Worm (Caenorhabditis elegans) whole organism, L1 larva: ENCODE measurements around the gene F10C1.23.

Source experiments
- C16A3.4 ChIP-seq: fragments of 150-350 bp; optimal IDR thresholded peaks from 2 replicates; lab custom pipeline; 2014; ENCODE audit warnings: missing biosample characterization, missing genetic modification characterization
- Y116A8C.19 ChIP-seq: sonication (generic microtip); optimal IDR thresholded peaks from 2 replicates; lab custom pipeline; 2016; ENCODE audit warnings: missing compliant biosample characterization, missing genetic modification characterization, borderline replicate concordance
- ceh-63 ChIP-seq: fragments of 200-800 bp; sonication (Bioruptor generic); optimal IDR thresholded peaks from 2 replicates; lab custom pipeline; 2018; ENCODE audit warnings: mild to moderate bottlenecking, missing genetic modification characterization, missing compliant biosample characterization
- ceh-8 ChIP-seq: fragments of 200-800 bp; sonication (Bioruptor generic); optimal IDR thresholded peaks from 2 replicates; lab custom pipeline; 2018; ENCODE audit warnings: mild to moderate bottlenecking, missing genetic modification characterization, moderate library complexity, missing compliant biosample characterization
- dsc-1 ChIP-seq: sonication (generic microtip); optimal IDR thresholded peaks from 2 replicates; lab custom pipeline; 2016; ENCODE audit warnings: mild to moderate bottlenecking, missing genetic modification characterization, missing compliant biosample characterization
- efl-1 ChIP-seq, 4 experiments: fragments of 150-350 bp; optimal IDR thresholded peaks in 3 of 4; peaks in 1 of 4; 1 replicate in 1 of 4; 2 replicates in 3 of 4; lab custom pipeline; 2014; ENCODE audit warnings: missing biosample characterization in 2 of 4, missing genetic modification characterization in 2 of 4, missing genetic modification reagents in 2 of 4
- efl-3 ChIP-seq: fragments of 200-800 bp; sonication (Bioruptor generic); optimal IDR thresholded peaks from 2 replicates; lab custom pipeline; 2018; ENCODE audit warnings: mild to moderate bottlenecking, missing genetic modification characterization, missing compliant biosample characterization
- elt-2 ChIP-seq: sonication (generic microtip); optimal IDR thresholded peaks from 2 replicates; lab custom pipeline; 2016; ENCODE audit warnings: missing genetic modification characterization, mild to moderate bottlenecking, inconsistent platforms, missing compliant biosample characterization, missing genetic modification reagents
- ets-5 ChIP-seq: fragments of 200-800 bp; sonication (Bioruptor generic); IDR thresholded peaks from 2 replicates; pipeline ENCODE4 v1.3.6; 2022; ENCODE audit warnings: missing genetic modification characterization, missing compliant biosample characterization
- fkh-10 ChIP-seq: sonication (generic microtip); optimal IDR thresholded peaks from 2 replicates; lab custom pipeline; 2017; ENCODE audit warnings: missing biosample characterization, missing genetic modification reagents, missing genetic modification characterization
- fkh-4 ChIP-seq: sonication (generic microtip); optimal IDR thresholded peaks from 2 replicates; lab custom pipeline; 2016; ENCODE audit warnings: missing compliant biosample characterization, missing genetic modification characterization, borderline replicate concordance
- fkh-8 ChIP-seq: sonication (generic microtip); optimal IDR thresholded peaks from 2 replicates; lab custom pipeline; 2016; ENCODE audit warnings: mild to moderate bottlenecking, missing genetic modification characterization, missing compliant biosample characterization
- fos-1 ChIP-seq: fragments of 150-350 bp; optimal IDR thresholded peaks from 2 replicates; lab custom pipeline; 2014; ENCODE audit warnings: missing biosample characterization, missing genetic modification characterization
- grh-1 ChIP-seq: fragments of 200-800 bp; sonication (Bioruptor generic); IDR thresholded peaks from 2 replicates; pipeline ENCODE4 v1.3.6; 2022; ENCODE audit warnings: missing genetic modification reagents, missing genetic modification characterization, missing compliant biosample characterization
- hlh-4 ChIP-seq: sonication (generic microtip); optimal IDR thresholded peaks from 2 replicates; lab custom pipeline; 2016; ENCODE audit warnings: mild to moderate bottlenecking, missing genetic modification characterization, missing compliant biosample characterization
- irx-1 ChIP-seq: sonication (generic microtip); optimal IDR thresholded peaks from 2 replicates; lab custom pipeline; 2016; ENCODE audit warnings: missing genetic modification characterization, missing compliant biosample characterization
- isw-1 ChIP-seq: fragments of 200-800 bp; sonication (Bioruptor generic); IDR thresholded peaks from 2 replicates; pipeline ENCODE4 v1.3.6; 2022; ENCODE audit warnings: missing genetic modification characterization, missing compliant biosample characterization
- jun-1 ChIP-seq: fragments of 150-350 bp; optimal IDR thresholded peaks from 2 replicates; lab custom pipeline; 2014; ENCODE audit warnings: missing biosample characterization, missing genetic modification reagents, missing genetic modification characterization
- lin-13 ChIP-seq: fragments of 150-350 bp; optimal IDR thresholded peaks from 2 replicates; lab custom pipeline; 2014; ENCODE audit warnings: missing biosample characterization, missing genetic modification reagents, missing genetic modification characterization
- lin-14 ChIP-seq: fragments of 200-800 bp; sonication (Bioruptor generic); optimal IDR thresholded peaks from 2 replicates; lab custom pipeline; 2018; ENCODE audit warnings: mild to moderate bottlenecking, missing genetic modification characterization, moderate library complexity, missing compliant biosample characterization
- lin-35 ChIP-seq, 2 experiments: fragments of 150-350 bp; optimal IDR thresholded peaks; 2 replicates each; lab custom pipeline; 2014; ENCODE audit warnings: missing biosample characterization in 2 of 2, missing genetic modification characterization in 2 of 2, missing genetic modification reagents in 2 of 2
- lir-3 ChIP-seq: sonication (generic microtip); optimal IDR thresholded peaks from 2 replicates; lab custom pipeline; 2016; ENCODE audit warnings: mild to moderate bottlenecking, missing genetic modification characterization, moderate library complexity, missing compliant biosample characterization; ENCODE audit not compliant: poor library complexity
- mab-9 ChIP-seq: fragments of 200-800 bp; sonication (Bioruptor generic); IDR thresholded peaks from 2 replicates; pipeline ENCODE4 v1.3.6; 2022; ENCODE audit warnings: missing genetic modification reagents, missing genetic modification characterization, missing compliant biosample characterization
- mef-2 ChIP-seq: fragments of 150-350 bp; optimal IDR thresholded peaks from 2 replicates; lab custom pipeline; 2014; ENCODE audit warnings: missing biosample characterization, missing genetic modification characterization
- mep-1 ChIP-seq: fragments of 150-350 bp; optimal IDR thresholded peaks from 2 replicates; lab custom pipeline; 2014; ENCODE audit warnings: missing biosample characterization, missing genetic modification characterization
- nhr-12 ChIP-seq: sonication (generic microtip); optimal IDR thresholded peaks from 2 replicates; lab custom pipeline; 2017; ENCODE audit warnings: missing biosample characterization, missing genetic modification characterization
- nhr-19 ChIP-seq: fragments of 200-800 bp; sonication (Bioruptor generic); conservative IDR thresholded peaks from 2 replicates; pipeline ENCODE4 v1.3.6; 2022; ENCODE audit warnings: missing genetic modification characterization, missing compliant biosample characterization
- nhr-20 ChIP-seq: sonication (generic microtip); optimal IDR thresholded peaks from 2 replicates; lab custom pipeline; 2016; ENCODE audit warnings: mild to moderate bottlenecking, missing genetic modification characterization, missing compliant biosample characterization
- nhr-28 ChIP-seq: fragments of 150-350 bp; optimal IDR thresholded peaks from 2 replicates; lab custom pipeline; 2014; ENCODE audit warnings: missing biosample characterization, missing genetic modification characterization
- nhr-47 ChIP-seq: sonication (generic microtip); optimal IDR thresholded peaks from 2 replicates; lab custom pipeline; 2016; ENCODE audit warnings: mild to moderate bottlenecking, missing genetic modification characterization, moderate library complexity, missing compliant biosample characterization
- nhr-71 ChIP-seq: sonication (generic microtip); optimal IDR thresholded peaks from 2 replicates; lab custom pipeline; 2016; ENCODE audit warnings: mild to moderate bottlenecking, missing genetic modification characterization, moderate library complexity, missing compliant biosample characterization
- nhr-77 ChIP-seq: fragments of 150-350 bp; optimal IDR thresholded peaks from 2 replicates; lab custom pipeline; 2014; ENCODE audit warnings: missing biosample characterization, missing genetic modification characterization
- nhr-84 ChIP-seq: sonication (generic microtip); optimal IDR thresholded peaks from 2 replicates; lab custom pipeline; 2017; ENCODE audit warnings: missing biosample characterization, missing genetic modification characterization
- nhr-85 ChIP-seq: sonication (generic microtip); peaks from one replicate; lab custom pipeline; 2016; ENCODE audit warnings: missing genetic modification characterization, inconsistent platforms, missing compliant biosample characterization
- pag-3 ChIP-seq: sonication (generic microtip); optimal IDR thresholded peaks from 2 replicates; lab custom pipeline; 2017; ENCODE audit warnings: missing genetic modification characterization, mild to moderate bottlenecking, missing compliant biosample characterization, antibody characterized with exemption, borderline replicate concordance; ENCODE audit not compliant: insufficient read depth
- rnt-1 ChIP-seq: sonication (generic microtip); optimal IDR thresholded peaks from 2 replicates; lab custom pipeline; 2016; ENCODE audit warnings: mild to moderate bottlenecking, missing genetic modification characterization, moderate library complexity, missing compliant biosample characterization
- skn-1 ChIP-seq: fragments of 150-350 bp; optimal IDR thresholded peaks from 2 replicates; lab custom pipeline; 2014; ENCODE audit warnings: missing biosample characterization, missing genetic modification characterization
- sptf-1 ChIP-seq: fragments of 150-350 bp; optimal IDR thresholded peaks from 2 replicates; lab custom pipeline; 2014; ENCODE audit warnings: missing biosample characterization, missing genetic modification characterization
- sup-37 ChIP-seq: fragments of 200-800 bp; sonication (Bioruptor generic); optimal IDR thresholded peaks from 2 replicates; lab custom pipeline; 2018; ENCODE audit warnings: mild to moderate bottlenecking, missing genetic modification characterization, missing compliant biosample characterization
- swsn-7 ChIP-seq: sonication (generic microtip); optimal IDR thresholded peaks from 2 replicates; lab custom pipeline; 2016; ENCODE audit warnings: missing genetic modification characterization, missing compliant biosample characterization
- tbx-2 ChIP-seq: sonication (generic microtip); optimal IDR thresholded peaks from 2 replicates; lab custom pipeline; 2016; ENCODE audit warnings: missing genetic modification characterization, missing compliant biosample characterization
- tlp-1 ChIP-seq: fragments of 150-350 bp; optimal IDR thresholded peaks from 2 replicates; lab custom pipeline; 2014; ENCODE audit warnings: missing biosample characterization, missing genetic modification characterization
- unc-30 ChIP-seq: sonication (generic microtip); optimal IDR thresholded peaks from 2 replicates; lab custom pipeline; 2017; ENCODE audit warnings: missing biosample characterization, missing genetic modification characterization
- unc-62 ChIP-seq: fragments of 150-350 bp; optimal IDR thresholded peaks from 2 replicates; lab custom pipeline; 2014; ENCODE audit warnings: missing biosample characterization, missing genetic modification reagents, missing genetic modification characterization
- unc-86 ChIP-seq: sonication (generic microtip); optimal IDR thresholded peaks from 2 replicates; lab custom pipeline; 2016; ENCODE audit warnings: missing genetic modification characterization, missing compliant biosample characterization
- unc-98 ChIP-seq: fragments of 200-800 bp; sonication (Bioruptor generic); IDR thresholded peaks from 2 replicates; pipeline ENCODE4 v1.3.6; 2022; ENCODE audit warnings: missing genetic modification characterization, missing compliant biosample characterization
- xbp-1 ChIP-seq: sonication (generic microtip); optimal IDR thresholded peaks from 2 replicates; lab custom pipeline; 2016; ENCODE audit warnings: missing genetic modification characterization, missing compliant biosample characterization
- zag-1 ChIP-seq: fragments of 150-350 bp; optimal IDR thresholded peaks from 2 replicates; lab custom pipeline; 2014; ENCODE audit warnings: missing biosample characterization, missing genetic modification characterization

F10C1.23 gene

ce11 chrII:5779866-5780265 lies 22.0 kb downstream of the F10C1.23 start (continued):
- TF ChIP-seq tbx-2 (tag; lab: Kevin White, UChicago) (peak; percentile 28), xbp-1 (tag; lab: Kevin White, UChicago) (peak; percentile 31), nhr-19 (peak; percentile 17; the same call in 1 of the 2 replicates), nhr-47 (peak; percentile 51), unc-86 (peak; percentile 17), nhr-85 (tag; lab: Kevin White, UChicago) (no peak), jun-1 (tag; lab: Kevin White, UChicago) (no peak), lin-35 (GFP tag; optimal IDR thresholded peaks at IDR 0.05; lab: Kevin White, UChicago) (peak in 1 of 2 experiments; percentile 8)

- TF ChIP-seq nhr-71 (tag; lab: Kevin White, UChicago) (peak; percentile 78), mab-9 (no peak), hlh-4 (no peak), nhr-84 (tag; lab: Kevin White, UChicago) (no peak), fos-1 (tag; lab: Kevin White, UChicago) (peak; percentile 29), lin-35 (GFP tag; optimal IDR thresholded peaks at IDR 0.05; lab: Kevin White, UChicago) (peak; percentile 6 to 44), zag-1 (no peak), nhr-20 (tag; lab: Kevin White, UChicago) (peak; percentile 55), grh-1 (0 out of 2 replicates have a peak, but pooled peaks have one; percentile 45), pag-3 (tag; lab: Kevin White, UChicago) (no peak), sptf-1 (tag; lab: Kevin White, UChicago) (no peak), fkh-8 (peak; percentile 41), sup-37 (peak; percentile 6), isw-1 (GFP tag; lab: Robert Waterston, UW) (0 out of 2 replicates have a peak, but pooled peaks have one; percentile 1), dsc-1 (tag; lab: Kevin White, UChicago) (peak; percentile 70), ceh-8 (GFP tag; lab: Kevin White, UChicago) (peak; percentile 19), irx-1 (tag; lab: Kevin White, UChicago) (no peak), tlp-1 (tag; lab: Kevin White, UChicago) (no peak), C16A3.4 (tag; lab: Kevin White, UChicago) (peak; percentile 59), skn-1 (peak; percentile 11), elt-2 (tag; lab: Kevin White, UChicago) (peak; percentile 70), efl-3 (GFP tag; lab: Kevin White, UChicago) (no peak), unc-98 (GFP tag; lab: Robert Waterston, UW) (0 out of 2 replicates have a peak, but pooled peaks have one; percentile 53), unc-30 (tag; lab: Kevin White, UChicago) (no peak), nhr-77 (tag; lab: Kevin White, UChicago) (no peak), ceh-63 (no peak), lir-3 (tag; lab: Kevin White, UChicago) (no peak), mef-2 (tag; lab: Kevin White, UChicago) (no peak), nhr-12 (tag; lab: Kevin White, UChicago) (no peak), ets-5 (no peak), fkh-10 (GFP tag; lab: Kevin White, UChicago) (no peak), efl-1 (optimal IDR thresholded peaks at IDR 0.05; lab: Kevin White, UChicago) (peak; percentile 40 to 69), efl-1 (GFP tag; optimal IDR thresholded peaks at IDR 0.05 in 1 of 2; lab: Kevin White, UChicago) (peak in 1 of 2 experiments; percentile 94), nhr-28 (tag; lab: Kevin White, UChicago) (no peak), xbp-1 (tag; lab: Kevin White, UChicago) (peak; percentile 39), unc-62 (GFP tag; lab: Kevin White, UChicago) (no peak), fkh-4 (tag; lab: Kevin White, UChicago) (no peak), jun-1 (tag; lab: Kevin White, UChicago) (peak; percentile 1), mep-1 (tag; lab: Kevin White, UChicago) (peak; percentile 52), lin-14 (GFP tag; lab: Kevin White, UChicago) (peak; percentile 56), swsn-7 (tag; lab: Kevin White, UChicago) (peak; percentile 42), Y116A8C.19 (tag; lab: Kevin White, UChicago) (no peak), lin-13 (peak; percentile 22), rnt-1 (tag; lab: Kevin White, UChicago) (peak; percentile 78)
These were observed 24.4 kb downstream of the F10C1.23 start, which contains the start of gene K05F1.6 for ce11 chrII:5781935-5782921. K05F1.6 (plus strand) TSS chrII:5782520.
